Fruit fly (Drosophila melanogaster) whole organism, pupa: ENCODE results near the gene Hmt-1.
"Not testable (repeated sequence)": the region's sequence is repeated elsewhere in the genome, so short reads cannot be mapped to it uniquely, and the experiment has no call there.

Experiments
- CG12605 ChIP-seq: fragments of 200-800 bp; sonication (Bioruptor generic); IDR thresholded peaks from 2 replicates; pipeline ENCODE4 v1.3.6; 2022; ENCODE audit warnings: missing biosample characterization, missing genetic modification characterization
- CG8301 ChIP-seq: fragments of 200-800 bp; sonication (Bioruptor generic); optimal IDR thresholded peaks from 2 replicates; lab custom pipeline; 2018; ENCODE audit warnings: missing biosample characterization, mild to moderate bottlenecking, missing genetic modification characterization
- CG9948 ChIP-seq: fragments of 200-800 bp; sonication (Bioruptor generic); optimal IDR thresholded peaks from 2 replicates; lab custom pipeline; 2018; ENCODE audit warnings: missing biosample characterization, mild to moderate bottlenecking, missing genetic modification characterization, moderate library complexity
- Ets98B ChIP-seq: fragments of 200-800 bp; sonication (Bioruptor generic); IDR thresholded peaks from 2 replicates; pipeline ENCODE4 v1.3.6; 2022; ENCODE audit warnings: missing biosample characterization, missing genetic modification characterization
- Snoo ChIP-seq: fragments of 200-800 bp; sonication (Bioruptor generic); optimal IDR thresholded peaks from 3 replicates; lab custom pipeline; 2017; ENCODE audit warnings: missing biosample characterization, mild to moderate bottlenecking, missing genetic modification characterization, inconsistent platforms
- rn ChIP-seq: fragments of 200-800 bp; sonication (Bioruptor generic); IDR thresholded peaks from 2 replicates; pipeline ENCODE4 v1.3.6; 2022; ENCODE audit warnings: missing biosample characterization, missing genetic modification characterization

DNA sequence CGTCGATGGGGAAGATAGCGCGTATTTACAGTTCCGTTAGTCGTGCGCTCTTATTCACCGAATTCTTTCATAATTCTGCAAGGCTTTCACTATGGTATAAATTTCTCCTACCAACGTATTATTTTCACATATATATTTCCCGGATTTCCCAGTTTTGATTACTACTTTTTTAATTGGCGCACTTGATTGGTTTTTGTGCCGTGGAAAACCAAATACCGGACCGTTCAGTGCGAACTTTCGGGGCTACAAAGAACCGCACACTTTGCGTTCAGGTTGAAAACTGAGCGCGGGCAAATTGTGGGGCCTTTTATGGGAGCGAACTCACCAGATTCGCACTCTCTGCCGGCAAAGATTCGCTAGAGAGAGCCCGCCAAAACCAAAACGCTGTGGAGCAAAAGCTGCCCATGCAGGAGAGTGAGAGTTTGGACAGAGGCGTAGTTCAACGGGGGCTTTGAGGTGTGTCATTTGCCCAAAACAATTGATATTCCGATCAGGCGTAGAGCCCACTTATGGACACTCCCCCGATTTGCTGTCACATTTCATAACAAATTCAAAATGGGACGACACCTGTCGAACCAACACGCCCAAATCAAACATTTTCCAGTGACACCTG lies 43.9 kb upstream of the Hmt-1 start:
- TF ChIP-seq Ets98B (peak; percentile 92), CG12605 (peak; percentile 89), rn (GFP tag; lab: Robert Waterston, UW) (0 out of 2 replicates have a peak, but pooled peaks have one; percentile 36)
- TF ChIP-seq CG9948 (tag; lab: Kevin White, UChicago); CG8301; Snoo (tag; lab: Kevin White, UChicago): not testable (repeated sequence)
